Worm (Caenorhabditis elegans): ENCODE results near the gene wdr-60.

The wdr-60 gene

DNA sequence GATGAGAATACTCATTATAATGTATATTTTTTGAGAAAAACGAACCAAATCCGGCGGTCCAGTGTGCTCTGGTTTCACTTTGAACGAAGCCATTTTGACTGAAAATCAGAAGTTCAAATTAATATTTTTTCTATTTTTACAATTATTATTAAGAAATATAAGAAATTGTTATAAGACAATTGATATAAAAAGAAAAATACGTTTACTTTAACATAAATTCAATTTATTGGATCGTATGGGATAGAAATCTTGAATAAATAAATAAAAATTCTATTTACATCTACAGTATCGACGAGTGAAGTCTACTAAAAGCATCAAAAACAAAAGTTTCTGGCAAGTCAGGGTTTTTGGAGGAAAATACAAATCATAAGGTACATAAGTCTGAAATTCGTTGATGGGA, 26.8 kb upstream of the wdr-60 start, which contains the start of gene C27F2.4:
Gene C27F2.4, minus strand, starts transcription at position 101 of the 400 bp plus-strand sequence.
- TF ChIP-seq lsy-27 (tag; optimal IDR thresholded peaks at IDR 0.05; ENCODE audit: borderline replicate concordance, insufficient read depth), result no peak
- no peak for TF ChIP-seq zim-3 (tag; optimal IDR thresholded peaks at IDR 0.05)
- TF ChIP-seq snpc-4 (GFP tag; optimal IDR thresholded peaks at IDR 0.05), result no peak
- no peak for TF ChIP-seq snpc-4 (tag; optimal IDR thresholded peaks at IDR 0.05)
- no peak for TF ChIP-seq zfh-2 (GFP tag; conservative IDR thresholded peaks at IDR 0.05)
- TF ChIP-seq madf-3 (GFP tag; IDR thresholded peaks at IDR 0.05), result no peak
- TF ChIP-seq cebp-2 (GFP tag; IDR thresholded peaks at IDR 0.05), result no peak
- TF ChIP-seq ekl-4 (GFP tag; IDR thresholded peaks at IDR 0.05), result no peak
- TF ChIP-seq lag-1 (GFP tag; IDR thresholded peaks at IDR 0.05), result no peak
- TF ChIP-seq egl-44 (GFP tag; IDR thresholded peaks at IDR 0.05), result no peak
- TF ChIP-seq ZK185.1 (tag; optimal IDR thresholded peaks at IDR 0.05; ENCODE audit: poor library complexity, severe bottlenecking), result no peak
- no peak for TF ChIP-seq let-607 (tag; optimal IDR thresholded peaks at IDR 0.05)

DNA sequence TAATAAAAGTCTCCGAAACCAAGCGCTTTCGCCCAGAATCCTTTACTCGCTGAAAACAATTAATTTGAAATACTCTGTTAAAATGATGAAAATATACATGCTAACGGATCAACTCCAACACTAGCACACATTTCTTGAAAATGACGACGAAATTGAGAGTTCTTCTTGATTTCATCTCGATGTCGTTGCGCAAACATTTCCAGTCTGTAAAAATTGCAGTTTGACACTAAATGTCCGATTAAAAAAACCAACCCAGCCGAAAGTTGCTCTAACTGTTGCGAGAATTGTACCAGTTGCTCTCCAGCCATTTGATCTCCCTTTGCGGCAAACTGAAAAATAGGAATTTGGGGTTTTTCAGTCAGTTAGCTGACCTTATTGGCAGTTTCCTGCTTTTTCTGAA, 25.7 kb upstream of the wdr-60 start:
- peak; percentile 34; the same call in 1 of the 2 replicates for TF ChIP-seq madf-6 (GFP tag; IDR thresholded peaks at IDR 0.05)
- no peak for TF ChIP-seq akir-1 (GFP tag; optimal IDR thresholded peaks at IDR 0.05)
- 0 out of 2 replicates have a peak, but pooled peaks have one; percentile 18 for TF ChIP-seq ekl-4 (GFP tag; IDR thresholded peaks at IDR 0.05)
- TF ChIP-seq lin-26 (GFP tag; IDR thresholded peaks at IDR 0.05), result peak; percentile 38; the same call in 1 of the 2 replicates
- TF ChIP-seq ztf-18 (tag; optimal IDR thresholded peaks at IDR 0.05), result peak; percentile 9

- TF ChIP-seq cebp-2 (GFP tag; IDR thresholded peaks at IDR 0.05), result no peak
- TF ChIP-seq madf-6 (GFP tag; IDR thresholded peaks at IDR 0.05), result no peak
- TF ChIP-seq B0336.3 (GFP tag; IDR thresholded peaks at IDR 0.05), result no peak
These were observed 24.6 kb upstream of the wdr-60 start, which contains the start of gene vps-22 for ce11 chrIII:4962393-4962792. Gene vps-22 (minus strand): TSS chrIII:4962493.

DNA sequence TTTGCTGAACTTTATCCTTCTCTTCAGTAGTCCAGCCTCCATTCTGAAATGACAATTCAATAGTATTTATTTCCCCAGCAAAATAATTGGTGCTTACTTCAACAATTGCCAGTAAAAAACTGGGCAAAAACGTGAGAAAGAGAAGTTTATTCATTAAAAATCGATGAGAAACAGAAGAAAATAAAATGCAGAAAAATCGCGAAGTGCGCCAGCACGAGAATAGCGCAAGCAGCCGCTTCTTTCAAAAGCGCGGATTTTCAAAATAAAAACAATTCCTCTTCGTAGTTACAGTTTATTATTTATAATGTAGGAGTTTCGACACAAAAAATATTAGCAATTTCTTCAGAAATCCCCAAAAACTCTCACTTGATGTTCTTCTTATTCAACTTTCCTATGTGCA, 24.1 kb upstream of the wdr-60 start, which contains the start of gene C27F2.9:
Gene C27F2.9, minus strand, starts transcription at position 159 of the 400 bp plus-strand sequence.
- no peak for TF ChIP-seq hlh-12 (tag; optimal IDR thresholded peaks at IDR 0.05)
- TF ChIP-seq tlf-1 (GFP tag; optimal IDR thresholded peaks at IDR 0.05), result peak; percentile 83
- TF ChIP-seq lin-40 (tag; optimal IDR thresholded peaks at IDR 0.05), result peak; percentile 86
- peak; percentile 82 to 98 (median 87) for TF ChIP-seq lin-35 (GFP tag; optimal IDR thresholded peaks at IDR 0.05)
- peak; percentile 100 for TF ChIP-seq lin-54 (GFP tag; optimal IDR thresholded peaks at IDR 0.05)
- TF ChIP-seq madf-3 (GFP tag; IDR thresholded peaks at IDR 0.05), result peak; percentile 86; the same call in 1 of the 2 replicates
- TF ChIP-seq F23B12.7 (tag; optimal IDR thresholded peaks at IDR 0.05; ENCODE audit: insufficient read depth), result peak; percentile 24
- TF ChIP-seq snpc-1.3 (tag; optimal IDR thresholded peaks at IDR 0.05; ENCODE audit: insufficient read depth), result peak; percentile 54
- peak; percentile 42; the same call in 1 of the 2 replicates for TF ChIP-seq ztf-6 (GFP tag; IDR thresholded peaks at IDR 0.05)
- TF ChIP-seq nhr-80 (tag; optimal IDR thresholded peaks at IDR 0.05), result peak; percentile 52
- TF ChIP-seq hmg-20 (GFP tag; IDR thresholded peaks at IDR 0.05), result peak; percentile 85
- peak; percentile 95 for TF ChIP-seq Y53G8AR.9 (GFP tag; conservative IDR thresholded peaks at IDR 0.05)
- TF ChIP-seq rcor-1 (GFP tag; IDR thresholded peaks at IDR 0.05), result peak; percentile 90
- peak; percentile 97 for TF ChIP-seq dpl-1 (GFP tag; optimal IDR thresholded peaks at IDR 0.05)
- TF ChIP-seq repo-1 (tag; optimal IDR thresholded peaks at IDR 0.05), result peak; percentile 56
- TF ChIP-seq nhr-27 (tag; optimal IDR thresholded peaks at IDR 0.05), result no peak
- TF ChIP-seq pha-4 (tag; optimal IDR thresholded peaks at IDR 0.05), result peak; percentile 20
- TF ChIP-seq unc-62 (GFP tag; optimal IDR thresholded peaks at IDR 0.05), result no peak
- TF ChIP-seq madf-10 (tag; optimal IDR thresholded peaks at IDR 0.05), result peak; percentile 35
- peak; percentile 67 for TF ChIP-seq xnd-1 (tag; optimal IDR thresholded peaks at IDR 0.05)
- TF ChIP-seq lsl-1 (GFP tag; optimal IDR thresholded peaks at IDR 0.05), result peak; percentile 77
- TF ChIP-seq ama-1 (optimal IDR thresholded peaks at IDR 0.05), result no peak
- TF ChIP-seq ama-1 (GFP tag; optimal IDR thresholded peaks at IDR 0.05), result peak in 1 of 2 experiments; percentile 27
- TF ChIP-seq pbrm-1 (GFP tag; IDR thresholded peaks at IDR 0.05), result peak; percentile 73
- no peak for TF ChIP-seq cebp-2 (GFP tag; IDR thresholded peaks at IDR 0.05)
- no peak for TF ChIP-seq mxl-1 (tag; optimal IDR thresholded peaks at IDR 0.05)
- peak; percentile 77 for TF ChIP-seq attf-3 (GFP tag; conservative IDR thresholded peaks at IDR 0.05)
- 0 out of 2 replicates have a peak, but pooled peaks have one; percentile 34 for TF ChIP-seq C06A6.2 (GFP tag; conservative IDR thresholded peaks at IDR 0.05)
